Fruit fly (Drosophila melanogaster): ENCODE results near the gene ear.

dm6 chr3R:15320747-15321085, at the start of gene ear:
- TF ChIP-seq CG32121 (GFP tag; IDR thresholded peaks at IDR 0.05) (no peak), gl (tag; optimal IDR thresholded peaks at IDR 0.05) (no peak), Ets98B (GFP tag; IDR thresholded peaks at IDR 0.05) (no peak), Pif1B (GFP tag; optimal IDR thresholded peaks at IDR 0.05) (no peak), CG14655 (GFP tag; optimal IDR thresholded peaks at IDR 0.05) (no peak), rn (GFP tag; IDR thresholded peaks at IDR 0.05) (no peak), Snoo (tag; optimal IDR thresholded peaks at IDR 0.05) (no peak), CG13204 (GFP tag; optimal IDR thresholded peaks at IDR 0.05) (no peak), CG10348 (GFP tag; IDR thresholded peaks at IDR 0.05) (no peak), EcR (GFP tag; optimal IDR thresholded peaks at IDR 0.05) (no peak), CG15710 (tag; optimal IDR thresholded peaks at IDR 0.05) (no peak), CG4496 (GFP tag; IDR thresholded peaks at IDR 0.05) (no peak)

Measured in whole organism, pupa.